Worm (Caenorhabditis elegans) whole organism, young adult: ENCODE results near the gene C06A12.3.

Source experiments
- B0035.1 ChIP-seq: sonication (generic microtip); optimal IDR thresholded peaks from 2 replicates; lab custom pipeline; 2016; ENCODE audit warnings: missing genetic modification characterization, mild to moderate bottlenecking, missing compliant biosample characterization, missing genotype, missing genetic modification reagents
- B0336.3 ChIP-seq: fragments of 200-800 bp; sonication (Bioruptor generic); IDR thresholded peaks from 2 replicates; pipeline ENCODE4 v1.3.6; 2022; ENCODE audit warnings: missing genetic modification characterization, missing compliant biosample characterization
- K12H6.12 ChIP-seq: fragments of 200-800 bp; sonication (Bioruptor generic); optimal IDR thresholded peaks from 2 replicates; lab custom pipeline; 2018; ENCODE audit warnings: mild to moderate bottlenecking, missing genetic modification characterization, missing compliant biosample characterization
- ama-1 ChIP-seq, 3 experiments: fragments of 150-350 bp in 1 of 3; sonication (generic microtip) in 2 of 3; optimal IDR thresholded peaks; 2 replicates each; lab custom pipeline; 2014 to 2018; ENCODE audit warnings: missing biosample characterization in 2 of 3, missing genetic modification characterization in 2 of 3, missing genetic modification reagents in 2 of 3
- aptf-2 ChIP-seq: fragments of 200-800 bp; sonication (Bioruptor generic); conservative IDR thresholded peaks from 2 replicates; pipeline ENCODE4 v1.3.6; 2022; ENCODE audit warnings: missing genetic modification reagents, missing genetic modification characterization, missing compliant biosample characterization
- attf-3 ChIP-seq: fragments of 200-800 bp; sonication (Bioruptor generic); conservative IDR thresholded peaks from 2 replicates; pipeline ENCODE4 v1.3.6; 2022; ENCODE audit warnings: missing genetic modification reagents, missing genetic modification characterization, missing compliant biosample characterization
- cebp-1 ChIP-seq, 2 experiments: fragments of 200-800 bp in 1 of 2; sonication (Bioruptor generic) in 1 of 2; sonication (generic microtip) in 1 of 2; IDR thresholded peaks in 1 of 2; optimal IDR thresholded peaks in 1 of 2; 2 replicates each; pipeline versions ENCODE4 v1.3.6 to Lab custom; 2017 to 2022; ENCODE audit warnings: missing compliant biosample characterization in 2 of 2, missing genetic modification characterization in 2 of 2, mild to moderate bottlenecking in 1 of 2, missing genetic modification reagents in 1 of 2, moderate library complexity in 1 of 2
- dox-1 ChIP-seq: fragments of 200-800 bp; sonication (Bioruptor generic); IDR thresholded peaks from 2 replicates; pipeline ENCODE4 v1.3.6; 2022; ENCODE audit warnings: missing genetic modification reagents, missing genetic modification characterization, missing compliant biosample characterization
- ets-4 ChIP-seq: fragments of 200-800 bp; sonication (Bioruptor generic); optimal IDR thresholded peaks from 2 replicates; lab custom pipeline; 2018; ENCODE audit warnings: mild to moderate bottlenecking, missing genetic modification characterization, missing compliant biosample characterization
- fkh-3 ChIP-seq: sonication (generic microtip); optimal IDR thresholded peaks from 2 replicates; lab custom pipeline; 2016; ENCODE audit warnings: mild to moderate bottlenecking, missing genetic modification characterization, missing compliant biosample characterization
- him-1 ChIP-seq: sonication (generic microtip); optimal IDR thresholded peaks from 2 replicates; lab custom pipeline; 2016; ENCODE audit warnings: missing genotype, missing genetic modification reagents, missing genetic modification characterization, missing compliant biosample characterization
- hrde-1 ChIP-seq: sonication (generic microtip); optimal IDR thresholded peaks from 2 replicates; lab custom pipeline; 2016; ENCODE audit warnings: missing genetic modification characterization, mild to moderate bottlenecking, missing compliant biosample characterization, moderate library complexity, missing genotype, missing genetic modification reagents, borderline replicate concordance
- hsf-1 ChIP-seq: fragments of 200-800 bp; sonication (Bioruptor generic); IDR thresholded peaks from 2 replicates; pipeline ENCODE4 v1.3.6; 2022; ENCODE audit warnings: missing genetic modification reagents, missing genetic modification characterization, missing compliant biosample characterization
- lin-40 ChIP-seq: sonication (generic microtip); optimal IDR thresholded peaks from 2 replicates; lab custom pipeline; 2016; ENCODE audit warnings: missing genetic modification characterization, mild to moderate bottlenecking, missing compliant biosample characterization, missing genotype, missing genetic modification reagents
- lsl-1 ChIP-seq: fragments of 200-800 bp; sonication (Bioruptor generic); optimal IDR thresholded peaks from 2 replicates; lab custom pipeline; 2018; ENCODE audit warnings: mild to moderate bottlenecking, missing genetic modification characterization, moderate library complexity, missing compliant biosample characterization
- lsy-27 ChIP-seq: sonication (generic microtip); optimal IDR thresholded peaks from 2 replicates; lab custom pipeline; 2017; ENCODE audit warnings: missing genetic modification characterization, mild to moderate bottlenecking, missing compliant biosample characterization, antibody characterized with exemption, missing genotype, borderline replicate concordance; ENCODE audit not compliant: insufficient read depth
- madf-6 ChIP-seq: fragments of 200-800 bp; sonication (Bioruptor generic); IDR thresholded peaks from 2 replicates; pipeline ENCODE4 v1.3.6; 2022; ENCODE audit warnings: missing genetic modification reagents, missing genetic modification characterization, missing compliant biosample characterization
- madf-8 ChIP-seq: fragments of 200-800 bp; sonication (Bioruptor generic); conservative IDR thresholded peaks from 2 replicates; pipeline ENCODE4 v1.3.6; 2022; ENCODE audit warnings: missing genetic modification reagents, missing genetic modification characterization, missing compliant biosample characterization
- mcd-1 ChIP-seq: fragments of 200-800 bp; sonication (Bioruptor generic); IDR thresholded peaks from 2 replicates; pipeline ENCODE4 v1.3.6; 2022; ENCODE audit warnings: missing genetic modification reagents, missing genetic modification characterization, missing compliant biosample characterization
- mes-4 ChIP-seq: sonication (generic microtip); optimal IDR thresholded peaks from 2 replicates; lab custom pipeline; 2016; ENCODE audit warnings: missing genotype, missing genetic modification characterization, missing compliant biosample characterization
- nfyb-1 ChIP-seq: fragments of 200-800 bp; sonication (Bioruptor generic); IDR thresholded peaks from 2 replicates; pipeline ENCODE4 v1.3.6; 2022; ENCODE audit warnings: missing genetic modification reagents, missing genetic modification characterization, missing compliant biosample characterization
- nhr-120 ChIP-seq: fragments of 200-800 bp; sonication (Bioruptor generic); IDR thresholded peaks from 2 replicates; pipeline ENCODE4 v1.3.6; 2022; ENCODE audit warnings: missing genetic modification characterization, missing compliant biosample characterization
- nhr-80 ChIP-seq: sonication (generic microtip); optimal IDR thresholded peaks from 2 replicates; lab custom pipeline; 2016; ENCODE audit warnings: missing genetic modification characterization, missing compliant biosample characterization
- pbrm-1 ChIP-seq: fragments of 200-800 bp; sonication (Bioruptor generic); IDR thresholded peaks from 2 replicates; pipeline ENCODE4 v1.3.6; 2022; ENCODE audit warnings: missing genetic modification reagents, missing genetic modification characterization, missing compliant biosample characterization
- pha-4 ChIP-seq: fragments of 150-350 bp; sonication (generic microtip); optimal IDR thresholded peaks from 2 replicates; lab custom pipeline; 2014; ENCODE audit warnings: missing biosample characterization, missing genetic modification reagents, missing genetic modification characterization
- rcor-1 ChIP-seq: fragments of 200-800 bp; sonication (Bioruptor generic); IDR thresholded peaks from 2 replicates; pipeline ENCODE4 v1.3.6; 2022; ENCODE audit warnings: missing genetic modification reagents, missing genetic modification characterization, missing compliant biosample characterization
- rec-8 ChIP-seq, 2 experiments: sonication (generic microtip); optimal IDR thresholded peaks; 2 replicates each; lab custom pipeline; 2016; ENCODE audit warnings: mild to moderate bottlenecking in 2 of 2, missing genetic modification characterization in 2 of 2, missing genetic modification reagents in 2 of 2, missing genotype in 2 of 2, missing biosample characterization in 1 of 2, missing compliant biosample characterization in 1 of 2, moderate library complexity in 1 of 2
- rpc-1 ChIP-seq, 2 experiments: fragments of 150-350 bp in 1 of 2; sonication (generic microtip) in 1 of 2; optimal IDR thresholded peaks; 2 replicates each; lab custom pipeline; 2014 to 2018; ENCODE audit warnings: missing biosample characterization in 1 of 2, missing genetic modification characterization in 1 of 2, missing genetic modification reagents in 1 of 2, missing genotype in 1 of 2
- snpc-3.4 ChIP-seq: sonication (generic microtip); optimal IDR thresholded peaks from 2 replicates; lab custom pipeline; 2017; ENCODE audit warnings: missing genetic modification characterization, mild to moderate bottlenecking, missing compliant biosample characterization, antibody characterized with exemption, moderate library complexity, missing genotype, missing genetic modification reagents
- tbx-9 ChIP-seq: sonication (generic microtip); optimal IDR thresholded peaks from 2 replicates; lab custom pipeline; 2016; ENCODE audit warnings: borderline replicate concordance, missing genetic modification characterization, inconsistent platforms, missing compliant biosample characterization
- xnd-1 ChIP-seq: sonication (generic microtip); optimal IDR thresholded peaks from 2 replicates; lab custom pipeline; 2016; ENCODE audit warnings: missing genotype, missing genetic modification reagents, missing genetic modification characterization, missing compliant biosample characterization
- zfh-2 ChIP-seq: fragments of 200-800 bp; sonication (Bioruptor generic); conservative IDR thresholded peaks from 2 replicates; pipeline ENCODE4 v1.3.6; 2022; ENCODE audit warnings: missing genetic modification reagents, missing genetic modification characterization, missing compliant biosample characterization
- zim-3 ChIP-seq: sonication (generic microtip); optimal IDR thresholded peaks from 2 replicates; lab custom pipeline; 2017; ENCODE audit warnings: mild to moderate bottlenecking, missing genetic modification characterization, moderate library complexity, missing compliant biosample characterization
- ztf-6 ChIP-seq: fragments of 200-800 bp; sonication (Bioruptor generic); IDR thresholded peaks from 2 replicates; pipeline ENCODE4 v1.3.6; 2022; ENCODE audit warnings: missing genetic modification reagents, missing genetic modification characterization, missing compliant biosample characterization

Gene C06A12.3

ce11 chrIV:17450443-17450842 is 22.9 kb downstream of the C06A12.3 start, which contains the start of gene F11E6.8:
Gene F11E6.8 (minus strand): TSS chrIV:17450543.
- no peak for TF ChIP-seq hsf-1 (GFP tag; lab: Robert Waterston, UW)
- TF ChIP-seq tbx-9 (tag; lab: Kevin White, UChicago): no peak
- no peak for TF ChIP-seq pha-4 (tag; lab: Kevin White, UChicago)
- TF ChIP-seq B0035.1 (tag; lab: Kevin White, UChicago): no peak
- TF ChIP-seq attf-3 (GFP tag; lab: Robert Waterston, UW): no peak
- TF ChIP-seq zfh-2 (GFP tag; lab: Robert Waterston, UW): no peak
- no peak for TF ChIP-seq snpc-3.4 (tag; lab: Kevin White, UChicago)
- TF ChIP-seq lsy-27 (tag; lab: Kevin White, UChicago): no peak
- TF ChIP-seq fkh-3 (tag; lab: Kevin White, UChicago): no peak
- no peak for TF ChIP-seq him-1
- TF ChIP-seq dox-1 (GFP tag; lab: Robert Waterston, UW): no peak
- TF ChIP-seq ets-4 (GFP tag; lab: Kevin White, UChicago): no peak
- TF ChIP-seq hrde-1: no peak
- no peak for TF ChIP-seq nhr-80 (tag; lab: Kevin White, UChicago)
- no peak for TF ChIP-seq madf-6 (GFP tag; lab: Robert Waterston, UW)
- TF ChIP-seq madf-8 (GFP tag; lab: Robert Waterston, UW): no peak
- no peak for TF ChIP-seq nhr-120
- TF ChIP-seq lin-40: no peak
- no peak for TF ChIP-seq cebp-1 (GFP tag; IDR thresholded peaks at IDR 0.05; lab: Robert Waterston, UW)
- TF ChIP-seq cebp-1 (tag; optimal IDR thresholded peaks at IDR 0.05; lab: Kevin White, UChicago): no peak
- TF ChIP-seq B0336.3 (GFP tag; lab: Robert Waterston, UW): no peak

- TF ChIP-seq zim-3 (tag; lab: Kevin White, UChicago) (no peak), ztf-6 (GFP tag; lab: Robert Waterston, UW) (no peak), pbrm-1 (no peak), xnd-1 (no peak), lsl-1 (no peak), nfyb-1 (GFP tag; lab: Robert Waterston, UW) (no peak), K12H6.12 (tag; lab: Kevin White, UChicago) (no peak), hrde-1 (no peak), aptf-2 (GFP tag; lab: Robert Waterston, UW) (no peak), mes-4 (tag; lab: Kevin White, UChicago) (no peak), ama-1 (optimal IDR thresholded peaks at IDR 0.05; lab: Kevin White, UChicago) (no peak), ama-1 (GFP tag; optimal IDR thresholded peaks at IDR 0.05; lab: Kevin White, UChicago) (no peak), rec-8 (tag; optimal IDR thresholded peaks at IDR 0.05; lab: Kevin White, UChicago) (no peak), attf-3 (GFP tag; lab: Robert Waterston, UW) (no peak), rcor-1 (GFP tag; lab: Robert Waterston, UW) (no peak), rpc-1 (optimal IDR thresholded peaks at IDR 0.05; lab: Kevin White, UChicago) (no peak), rpc-1 (tag; optimal IDR thresholded peaks at IDR 0.05; lab: Kevin White, UChicago) (no peak)
- TF ChIP-seq, all 124 proteins: peak for 0
Observed at ce11 chrIV:17453200-17453599, 25.7 kb downstream of the C06A12.3 start.

- TF ChIP-seq mcd-1 (GFP tag; lab: Robert Waterston, UW): no peak
Observed at ce11 chrIV:17453996-17454395, 26.5 kb downstream of the C06A12.3 start.
